Worm (Caenorhabditis elegans) whole organism, L1 larva: ENCODE measurements around the gene cytb-5.1.

Experiments
- C16A3.4 ChIP-seq: fragments of 150-350 bp; optimal IDR thresholded peaks from 2 replicates; lab custom pipeline; 2014; ENCODE audit warnings: missing biosample characterization, missing genetic modification characterization
- F16B12.6 ChIP-seq: fragments of 150-350 bp; optimal IDR thresholded peaks from 2 replicates; lab custom pipeline; 2014; ENCODE audit warnings: missing biosample characterization, missing genetic modification characterization
- Y116A8C.19 ChIP-seq: sonication (generic microtip); optimal IDR thresholded peaks from 2 replicates; lab custom pipeline; 2016; ENCODE audit warnings: missing compliant biosample characterization, missing genetic modification characterization, borderline replicate concordance
- aly-2 ChIP-seq: fragments of 150-350 bp; optimal IDR thresholded peaks from 2 replicates; lab custom pipeline; 2014; ENCODE audit warnings: missing biosample characterization, missing genetic modification characterization
- blmp-1 ChIP-seq: fragments of 150-350 bp; optimal IDR thresholded peaks from 2 replicates; lab custom pipeline; 2014; ENCODE audit warnings: missing biosample characterization, missing genetic modification characterization
- ceh-82 ChIP-seq, 3 experiments: fragments of 150-350 bp in 1 of 3; sonication (generic microtip) in 2 of 3; optimal IDR thresholded peaks; 2 replicates each; lab custom pipeline; 2014 to 2017; ENCODE audit warnings: missing biosample characterization in 3 of 3, missing genetic modification characterization in 3 of 3
- dpl-1 ChIP-seq, 3 experiments: fragments of 150-350 bp in 2 of 3; sonication (generic microtip) in 1 of 3; optimal IDR thresholded peaks; 2 replicates each; lab custom pipeline; 2014 to 2017; ENCODE audit warnings: missing biosample characterization in 3 of 3, missing genetic modification characterization in 3 of 3, missing genetic modification reagents in 3 of 3
- dsc-1 ChIP-seq: sonication (generic microtip); optimal IDR thresholded peaks from 2 replicates; lab custom pipeline; 2016; ENCODE audit warnings: mild to moderate bottlenecking, missing genetic modification characterization, missing compliant biosample characterization
- efl-1 ChIP-seq, 4 experiments: fragments of 150-350 bp; optimal IDR thresholded peaks in 3 of 4; peaks in 1 of 4; 1 replicate in 1 of 4; 2 replicates in 3 of 4; lab custom pipeline; 2014; ENCODE audit warnings: missing biosample characterization in 2 of 4, missing genetic modification characterization in 2 of 4, missing genetic modification reagents in 2 of 4
- egl-13 ChIP-seq: sonication (generic microtip); optimal IDR thresholded peaks from 2 replicates; lab custom pipeline; 2016; ENCODE audit warnings: missing genotype, missing genetic modification reagents, missing genetic modification characterization, missing compliant biosample characterization
- egl-27 ChIP-seq, 2 experiments: fragments of 150-350 bp in 1 of 2; sonication (generic microtip); optimal IDR thresholded peaks; 3 replicates each; lab custom pipeline; 2017 to 2018; ENCODE audit warnings: missing biosample characterization in 2 of 2, missing genetic modification characterization in 2 of 2, missing genetic modification reagents in 2 of 2
- elt-2 ChIP-seq: sonication (generic microtip); optimal IDR thresholded peaks from 2 replicates; lab custom pipeline; 2016; ENCODE audit warnings: missing genetic modification characterization, mild to moderate bottlenecking, inconsistent platforms, missing compliant biosample characterization, missing genetic modification reagents
- elt-3 ChIP-seq, 6 experiments: fragments of 150-350 bp in 1 of 6; sonication (generic microtip); optimal IDR thresholded peaks; 2 replicates each; lab custom pipeline; 2017 to 2018; ENCODE audit warnings: missing biosample characterization in 6 of 6, missing genetic modification characterization in 6 of 6, inconsistent platforms in 1 of 6
- fkh-8 ChIP-seq: sonication (generic microtip); optimal IDR thresholded peaks from 2 replicates; lab custom pipeline; 2016; ENCODE audit warnings: mild to moderate bottlenecking, missing genetic modification characterization, missing compliant biosample characterization
- fos-1 ChIP-seq: fragments of 150-350 bp; optimal IDR thresholded peaks from 2 replicates; lab custom pipeline; 2014; ENCODE audit warnings: missing biosample characterization, missing genetic modification characterization
- grh-1 ChIP-seq: fragments of 200-800 bp; sonication (Bioruptor generic); IDR thresholded peaks from 2 replicates; pipeline ENCODE4 v1.3.6; 2022; ENCODE audit warnings: missing genetic modification reagents, missing genetic modification characterization, missing compliant biosample characterization
- hlh-17 ChIP-seq: fragments of 200-800 bp; sonication (Bioruptor generic); optimal IDR thresholded peaks from 2 replicates; lab custom pipeline; 2018; ENCODE audit warnings: missing genetic modification characterization, mild to moderate bottlenecking, missing compliant biosample characterization, moderate library complexity, borderline replicate concordance
- hpl-2 ChIP-seq: fragments of 150-350 bp; optimal IDR thresholded peaks from 2 replicates; lab custom pipeline; 2014; ENCODE audit warnings: missing biosample characterization, missing genetic modification reagents, missing genetic modification characterization
- irx-1 ChIP-seq: sonication (generic microtip); optimal IDR thresholded peaks from 2 replicates; lab custom pipeline; 2016; ENCODE audit warnings: missing genetic modification characterization, missing compliant biosample characterization
- jun-1 ChIP-seq: fragments of 150-350 bp; optimal IDR thresholded peaks from 2 replicates; lab custom pipeline; 2014; ENCODE audit warnings: missing biosample characterization, missing genetic modification reagents, missing genetic modification characterization
- lin-14 ChIP-seq: fragments of 200-800 bp; sonication (Bioruptor generic); optimal IDR thresholded peaks from 2 replicates; lab custom pipeline; 2018; ENCODE audit warnings: mild to moderate bottlenecking, missing genetic modification characterization, moderate library complexity, missing compliant biosample characterization
- lin-15B ChIP-seq: fragments of 150-350 bp; sonication (generic microtip); optimal IDR thresholded peaks from 3 replicates; lab custom pipeline; 2014; ENCODE audit warnings: missing biosample characterization, missing genetic modification characterization
- lin-35 ChIP-seq, 2 experiments: fragments of 150-350 bp; optimal IDR thresholded peaks; 2 replicates each; lab custom pipeline; 2014; ENCODE audit warnings: missing biosample characterization in 2 of 2, missing genetic modification characterization in 2 of 2, missing genetic modification reagents in 2 of 2
- lir-3 ChIP-seq: sonication (generic microtip); optimal IDR thresholded peaks from 2 replicates; lab custom pipeline; 2016; ENCODE audit warnings: mild to moderate bottlenecking, missing genetic modification characterization, moderate library complexity, missing compliant biosample characterization; ENCODE audit not compliant: poor library complexity
- lsy-2 ChIP-seq, 2 experiments: fragments of 150-350 bp; optimal IDR thresholded peaks; 2 replicates each; lab custom pipeline; 2014; ENCODE audit warnings: missing biosample characterization in 2 of 2, missing genetic modification characterization in 2 of 2
- mdl-1 ChIP-seq, 2 experiments: fragments of 150-350 bp; optimal IDR thresholded peaks; 2 replicates each; lab custom pipeline; 2014 to 2017; ENCODE audit warnings: missing biosample characterization in 2 of 2, missing genetic modification characterization in 2 of 2, inconsistent platforms in 1 of 2
- mef-2 ChIP-seq: fragments of 150-350 bp; optimal IDR thresholded peaks from 2 replicates; lab custom pipeline; 2014; ENCODE audit warnings: missing biosample characterization, missing genetic modification characterization
- mep-1 ChIP-seq: fragments of 150-350 bp; optimal IDR thresholded peaks from 2 replicates; lab custom pipeline; 2014; ENCODE audit warnings: missing biosample characterization, missing genetic modification characterization
- nhr-19 ChIP-seq: fragments of 200-800 bp; sonication (Bioruptor generic); conservative IDR thresholded peaks from 2 replicates; pipeline ENCODE4 v1.3.6; 2022; ENCODE audit warnings: missing genetic modification characterization, missing compliant biosample characterization
- nhr-20 ChIP-seq: sonication (generic microtip); optimal IDR thresholded peaks from 2 replicates; lab custom pipeline; 2016; ENCODE audit warnings: mild to moderate bottlenecking, missing genetic modification characterization, missing compliant biosample characterization
- nhr-47 ChIP-seq: sonication (generic microtip); optimal IDR thresholded peaks from 2 replicates; lab custom pipeline; 2016; ENCODE audit warnings: mild to moderate bottlenecking, missing genetic modification characterization, moderate library complexity, missing compliant biosample characterization
- nhr-71 ChIP-seq: sonication (generic microtip); optimal IDR thresholded peaks from 2 replicates; lab custom pipeline; 2016; ENCODE audit warnings: mild to moderate bottlenecking, missing genetic modification characterization, moderate library complexity, missing compliant biosample characterization
- nhr-77 ChIP-seq: fragments of 150-350 bp; optimal IDR thresholded peaks from 2 replicates; lab custom pipeline; 2014; ENCODE audit warnings: missing biosample characterization, missing genetic modification characterization
- nhr-85 ChIP-seq: sonication (generic microtip); peaks from one replicate; lab custom pipeline; 2016; ENCODE audit warnings: missing genetic modification characterization, inconsistent platforms, missing compliant biosample characterization
- nhr-90 ChIP-seq: sonication (generic microtip); optimal IDR thresholded peaks from 2 replicates; lab custom pipeline; 2016; ENCODE audit warnings: mild to moderate bottlenecking, missing genetic modification characterization, missing compliant biosample characterization; ENCODE audit not compliant: poor library complexity
- rnt-1 ChIP-seq: sonication (generic microtip); optimal IDR thresholded peaks from 2 replicates; lab custom pipeline; 2016; ENCODE audit warnings: mild to moderate bottlenecking, missing genetic modification characterization, moderate library complexity, missing compliant biosample characterization
- skn-1 ChIP-seq: fragments of 150-350 bp; optimal IDR thresholded peaks from 2 replicates; lab custom pipeline; 2014; ENCODE audit warnings: missing biosample characterization, missing genetic modification characterization
- snpc-4 ChIP-seq: fragments of 150-350 bp; optimal IDR thresholded peaks from 2 replicates; lab custom pipeline; 2014; ENCODE audit warnings: missing biosample characterization, missing genetic modification characterization
- snu-23 ChIP-seq: sonication (generic microtip); optimal IDR thresholded peaks from 2 replicates; lab custom pipeline; 2016; ENCODE audit warnings: missing genetic modification characterization, missing compliant biosample characterization
- swsn-7 ChIP-seq: sonication (generic microtip); optimal IDR thresholded peaks from 2 replicates; lab custom pipeline; 2016; ENCODE audit warnings: missing genetic modification characterization, missing compliant biosample characterization
- tbx-2 ChIP-seq: sonication (generic microtip); optimal IDR thresholded peaks from 2 replicates; lab custom pipeline; 2016; ENCODE audit warnings: missing genetic modification characterization, missing compliant biosample characterization
- tlp-1 ChIP-seq: fragments of 150-350 bp; optimal IDR thresholded peaks from 2 replicates; lab custom pipeline; 2014; ENCODE audit warnings: missing biosample characterization, missing genetic modification characterization
- unc-62 ChIP-seq: fragments of 150-350 bp; optimal IDR thresholded peaks from 2 replicates; lab custom pipeline; 2014; ENCODE audit warnings: missing biosample characterization, missing genetic modification reagents, missing genetic modification characterization
- xbp-1 ChIP-seq: sonication (generic microtip); optimal IDR thresholded peaks from 2 replicates; lab custom pipeline; 2016; ENCODE audit warnings: missing genetic modification characterization, missing compliant biosample characterization
- zag-1 ChIP-seq: fragments of 150-350 bp; optimal IDR thresholded peaks from 2 replicates; lab custom pipeline; 2014; ENCODE audit warnings: missing biosample characterization, missing genetic modification characterization
- zip-4 ChIP-seq: fragments of 200-800 bp; sonication (Bioruptor generic); optimal IDR thresholded peaks from 2 replicates; lab custom pipeline; 2018; ENCODE audit warnings: mild to moderate bottlenecking, missing genetic modification characterization, moderate library complexity, missing compliant biosample characterization
- ztf-4 ChIP-seq: fragments of 150-350 bp; optimal IDR thresholded peaks from 2 replicates; lab custom pipeline; 2014; ENCODE audit warnings: missing biosample characterization, missing genetic modification characterization

Gene cytb-5.1

ce11 chrX:13977439-13978118 is 24.1 kb upstream of the cytb-5.1 start, which contains the start of gene F48F7.6:
Gene F48F7.6, plus strand, starts transcription at chrX:13977829.
- peak; percentile 26 for TF ChIP-seq swsn-7 (tag; lab: Kevin White, UChicago)
- peak; percentile 19 for TF ChIP-seq lin-15B (tag; lab: Kevin White, UChicago)
- peak; percentile 40 for TF ChIP-seq C16A3.4 (tag; lab: Kevin White, UChicago)
- peak; percentile 11 for TF ChIP-seq xbp-1 (tag; lab: Kevin White, UChicago)
- TF ChIP-seq zag-1 (tag; lab: Kevin White, UChicago): no peak
- no peak for TF ChIP-seq hlh-17
- peak; percentile 6 for TF ChIP-seq aly-2 (tag; lab: Kevin White, UChicago)
- peak; percentile 22; the same call in 1 of the 2 replicates for TF ChIP-seq nhr-19 (GFP tag; lab: Robert Waterston, UW)
- TF ChIP-seq tlp-1 (tag; lab: Kevin White, UChicago): no peak
- peak; percentile 27 for TF ChIP-seq fos-1 (tag; lab: Kevin White, UChicago)
- peak in 1 of 2 experiments; percentile 12 for TF ChIP-seq efl-1 (optimal IDR thresholded peaks at IDR 0.05; lab: Kevin White, UChicago)
- TF ChIP-seq efl-1 (GFP tag; optimal IDR thresholded peaks at IDR 0.05 in 1 of 2; lab: Kevin White, UChicago): no peak
- no peak for TF ChIP-seq nhr-85
- TF ChIP-seq mep-1 (tag; lab: Kevin White, UChicago): peak; percentile 39
- TF ChIP-seq elt-3 (tag; optimal IDR thresholded peaks at IDR 0.05; lab: Kevin White, UChicago): peak in 1 of 6 experiments; percentile 11
- TF ChIP-seq mef-2 (tag; lab: Kevin White, UChicago): no peak
- TF ChIP-seq nhr-71 (tag; lab: Kevin White, UChicago): peak; percentile 54
- no peak for TF ChIP-seq hpl-2 (GFP tag; lab: Kevin White, UChicago)
- no peak for TF ChIP-seq nhr-77 (tag; lab: Kevin White, UChicago)
- TF ChIP-seq lsy-2 (tag; optimal IDR thresholded peaks at IDR 0.05; lab: Kevin White, UChicago): peak in 1 of 2 experiments; percentile 62
- TF ChIP-seq lin-35 (GFP tag; optimal IDR thresholded peaks at IDR 0.05; lab: Kevin White, UChicago): peak; percentile 37 to 62
- peak; percentile 55 for TF ChIP-seq blmp-1
- TF ChIP-seq nhr-20 (tag; lab: Kevin White, UChicago): peak; percentile 55
- TF ChIP-seq mdl-1 (tag; optimal IDR thresholded peaks at IDR 0.05; lab: Kevin White, UChicago): peak in 1 of 2 experiments; percentile 46
- peak; percentile 55 for TF ChIP-seq dsc-1 (tag; lab: Kevin White, UChicago)
- TF ChIP-seq jun-1: peak; percentile 5
- TF ChIP-seq lir-3 (tag; lab: Kevin White, UChicago): no peak
- TF ChIP-seq snu-23 (GFP tag; lab: Kevin White, UChicago): peak; percentile 59
- peak; percentile 3 for TF ChIP-seq rnt-1
- no peak for TF ChIP-seq zip-4 (GFP tag; lab: Kevin White, UChicago)
- peak; percentile 59 for TF ChIP-seq nhr-47 (tag; lab: Kevin White, UChicago)
- TF ChIP-seq tbx-2: peak; percentile 46
- no peak for TF ChIP-seq fkh-8 (tag; lab: Kevin White, UChicago)
- TF ChIP-seq dpl-1 (GFP tag; optimal IDR thresholded peaks at IDR 0.05; lab: Kevin White, UChicago): peak in 1 of 3 experiments; percentile 7
- peak; percentile 53 for TF ChIP-seq lin-14 (GFP tag; lab: Kevin White, UChicago)
- peak; percentile 38 for TF ChIP-seq skn-1 (tag; lab: Kevin White, UChicago)
- TF ChIP-seq ceh-82 (tag; optimal IDR thresholded peaks at IDR 0.05; lab: Kevin White, UChicago): peak in 1 of 3 experiments; percentile 45

DNA sequence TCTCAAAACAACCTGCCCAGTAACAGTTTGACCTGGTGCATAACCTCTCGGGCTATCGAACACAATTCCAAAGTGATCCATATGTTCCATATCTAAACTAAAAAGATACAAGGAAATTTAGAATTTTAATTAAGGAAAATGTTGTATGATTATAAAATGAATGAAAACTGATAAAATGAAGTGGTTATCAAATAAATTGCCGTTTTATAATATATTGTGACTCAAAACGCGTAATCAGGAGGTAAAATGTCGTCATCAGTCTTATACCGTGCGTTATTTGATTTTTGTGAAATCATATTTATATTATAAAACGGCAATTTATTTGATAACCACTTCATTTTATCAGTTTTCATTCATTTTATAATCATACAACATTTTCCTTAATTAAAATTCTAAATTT is 21.3 kb upstream of the cytb-5.1 start, which contains the start of gene arrd-24:
arrd-24 (minus strand) TSS at position 101 of the 400 bp plus-strand sequence.
- TF ChIP-seq elt-2 (tag; lab: Kevin White, UChicago): peak; percentile 46

DNA sequence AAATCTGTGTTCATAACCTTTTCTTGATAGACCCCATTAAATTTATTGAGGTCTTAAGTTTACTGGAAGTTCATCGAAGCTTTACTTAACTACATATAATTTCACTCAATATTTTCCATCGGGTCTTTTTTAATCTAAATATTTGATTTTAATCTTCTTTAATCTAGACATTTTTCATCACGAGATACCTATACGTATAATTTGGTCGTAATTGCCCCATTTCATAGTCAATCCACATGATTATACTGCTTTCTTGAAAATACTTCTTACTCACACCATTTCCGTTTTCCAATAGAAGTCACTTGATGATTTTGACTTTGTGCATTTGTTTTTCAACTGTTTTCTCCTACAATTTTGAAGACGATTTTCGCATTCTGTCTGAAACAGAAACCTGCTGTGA is 15.4 kb upstream of the cytb-5.1 start, which contains the start of gene irld-24:
irld-24 (plus strand) TSS at position 301 of the 400 bp plus-strand sequence.
- no peak for TF ChIP-seq nhr-90 (tag; lab: Kevin White, UChicago)
- TF ChIP-seq unc-62 (GFP tag; lab: Kevin White, UChicago): no peak
- no peak for TF ChIP-seq snpc-4 (tag; lab: Kevin White, UChicago)
- TF ChIP-seq egl-27 (tag; optimal IDR thresholded peaks at IDR 0.05; lab: Kevin White, UChicago): no peak
- TF ChIP-seq jun-1: no peak
- TF ChIP-seq irx-1 (tag; lab: Kevin White, UChicago): no peak
- no peak for TF ChIP-seq Y116A8C.19
- TF ChIP-seq lin-35 (GFP tag; optimal IDR thresholded peaks at IDR 0.05; lab: Kevin White, UChicago): no peak
- TF ChIP-seq F16B12.6 (tag; lab: Kevin White, UChicago): no peak
- TF ChIP-seq zip-4 (GFP tag; lab: Kevin White, UChicago): no peak
- TF ChIP-seq zag-1 (tag; lab: Kevin White, UChicago): no peak
- TF ChIP-seq ztf-4: no peak
- no peak for TF ChIP-seq mep-1 (tag; lab: Kevin White, UChicago)
- no peak for TF ChIP-seq grh-1 (GFP tag; lab: Robert Waterston, UW)
- TF ChIP-seq mef-2 (tag; lab: Kevin White, UChicago): no peak
- TF ChIP-seq egl-13 (tag; lab: Kevin White, UChicago): no peak
